Fruit fly (Drosophila melanogaster): ENCODE measurements around the gene CG31106.

Gene CG31106

dm6 chr3R:25172976-25173375 is 43.1 kb upstream of the CG31106 start:
- TF ChIP-seq zen (tag; optimal IDR thresholded peaks at IDR 0.05), result peak; percentile 89
- no peak for TF ChIP-seq ara (GFP tag; IDR thresholded peaks at IDR 0.05)
- TF ChIP-seq CG10267 (tag; optimal IDR thresholded peaks at IDR 0.05), result no peak
- TF ChIP-seq CG13624 (GFP tag; optimal IDR thresholded peaks at IDR 0.05), result no peak
- TF ChIP-seq D (optimal IDR thresholded peaks at IDR 0.05), result peak; percentile 92
- TF ChIP-seq D (GFP tag; optimal IDR thresholded peaks at IDR 0.05), result no peak
- TF ChIP-seq twi (tag; optimal IDR thresholded peaks at IDR 0.05), result peak; percentile 10
- TF ChIP-seq CG30431 (GFP tag; optimal IDR thresholded peaks at IDR 0.05), result no peak
- peak; percentile 23 for TF ChIP-seq CG15479 (GFP tag; optimal IDR thresholded peaks at IDR 0.05)
- TF ChIP-seq cad (GFP tag; optimal IDR thresholded peaks at IDR 0.05), result peak; percentile 18

dm6 chr3R:25174244-25174643 is 41.9 kb upstream of the CG31106 start:
- TF ChIP-seq amos (GFP tag; IDR thresholded peaks at IDR 0.05; ENCODE audit: partially characterized antibody) (no peak), ken (GFP tag; IDR thresholded peaks at IDR 0.05) (no peak), CG8924 (tag; optimal IDR thresholded peaks at IDR 0.05) (peak; percentile 37), bsh (GFP tag; optimal IDR thresholded peaks at IDR 0.05) (peak in 1 of 2 experiments; percentile 14), CG9609 (GFP tag; optimal IDR thresholded peaks at IDR 0.05) (no peak), CG8089 (GFP tag; optimal IDR thresholded peaks at IDR 0.05) (no peak), cad (GFP tag; optimal IDR thresholded peaks at IDR 0.05) (no peak), CG33557 (GFP tag; optimal IDR thresholded peaks at IDR 0.05) (no peak), CG10209 (GFP tag; optimal IDR thresholded peaks at IDR 0.05) (no peak), NC2β (GFP tag; optimal IDR thresholded peaks at IDR 0.05) (no peak), mirr (GFP tag; optimal IDR thresholded peaks at IDR 0.05) (no peak), CrebB (tag; optimal IDR thresholded peaks at IDR 0.05) (no peak), CG12942 (GFP tag; optimal IDR thresholded peaks at IDR 0.05) (no peak), CG8359 (GFP tag; optimal IDR thresholded peaks at IDR 0.05; ENCODE audit: borderline replicate concordance) (no peak), CG17361 (GFP tag; IDR thresholded peaks at IDR 0.05) (peak; percentile 61), CG2678 (tag; optimal IDR thresholded peaks at IDR 0.05) (peak; percentile 46), Vsx1 (GFP tag; optimal IDR thresholded peaks at IDR 0.05) (no peak), CG4820 (GFP tag; optimal IDR thresholded peaks at IDR 0.05) (peak; percentile 44), dmrt11E (tag; optimal IDR thresholded peaks at IDR 0.05) (peak; percentile 71), hbn (GFP tag; IDR thresholded peaks at IDR 0.05; ENCODE audit: partially characterized antibody) (no peak), sima (GFP tag; optimal IDR thresholded peaks at IDR 0.05) (no peak), caup (GFP tag; optimal IDR thresholded peaks at IDR 0.05; ENCODE audit: severe bottlenecking) (no peak), CG3995 (GFP tag; optimal IDR thresholded peaks at IDR 0.05) (no peak), otp (GFP tag; IDR thresholded peaks at IDR 0.05) (no peak), CG18011 (GFP tag; optimal IDR thresholded peaks at IDR 0.05) (no peak), CG2889 (GFP tag; IDR thresholded peaks at IDR 0.05) (no peak), CG5180 (GFP tag; optimal IDR thresholded peaks at IDR 0.05) (no peak), gsb (GFP tag; IDR thresholded peaks at IDR 0.05) (no peak), pnt (GFP tag; optimal IDR thresholded peaks at IDR 0.05) (peak; percentile 9), Abd-B (GFP tag; optimal IDR thresholded peaks at IDR 0.05) (peak; percentile 7), CG15696 (tag; optimal IDR thresholded peaks at IDR 0.05) (peak; percentile 66), CG18262 (tag; optimal IDR thresholded peaks at IDR 0.05) (peak; percentile 70), MBD-R2 (GFP tag; IDR thresholded peaks at IDR 0.05) (no peak), B-H1 (GFP tag; IDR thresholded peaks at IDR 0.05) (no peak), CG10959 (GFP tag; IDR thresholded peaks at IDR 0.05) (0 out of 2 replicates have a peak, but pooled peaks have one; percentile 14), pan (optimal IDR thresholded peaks at IDR 0.05) (peak in 1 of 2 experiments; percentile 77), pan (GFP tag; optimal IDR thresholded peaks at IDR 0.05 in 1 of 2, IDR thresholded peaks at IDR 0.05 in 1 of 2) (peak in 1 of 2 experiments; percentile 66), CG6791 (GFP tag; IDR thresholded peaks at IDR 0.05; ENCODE audit: partially characterized antibody) (no peak), ash1 (GFP tag; optimal IDR thresholded peaks at IDR 0.05) (no peak), CG2712 (tag; optimal IDR thresholded peaks at IDR 0.05) (peak; percentile 58), Myb (GFP tag; optimal IDR thresholded peaks at IDR 0.05) (no peak)

Data from whole organism, embryonic.